Worm (Caenorhabditis elegans) whole organism, midembryonic: Measurements from ENCODE around the gene K09A9.6.

Experiments used
- cog-1 ChIP-seq: sonication (generic microtip); optimal IDR thresholded peaks from 2 replicates; lab custom pipeline; 2016; ENCODE audit warnings: missing genetic modification characterization, missing compliant biosample characterization
- flt-1 ChIP-seq: fragments of 200-800 bp; sonication (Bioruptor generic); IDR thresholded peaks from 2 replicates; pipeline ENCODE4 v1.3.6; 2022; ENCODE audit warnings: missing genetic modification characterization, missing compliant biosample characterization
- klf-2 ChIP-seq: fragments of 200-800 bp; sonication (Bioruptor generic); conservative IDR thresholded peaks from 2 replicates; pipeline ENCODE4 v1.3.6; 2022; ENCODE audit warnings: missing genetic modification reagents, missing genetic modification characterization, missing compliant biosample characterization
- med-1 ChIP-seq: sonication (generic microtip); optimal IDR thresholded peaks from 2 replicates; lab custom pipeline; 2017; ENCODE audit warnings: missing genetic modification characterization, mild to moderate bottlenecking, missing compliant biosample characterization, antibody characterized with exemption, missing genetic modification reagents; ENCODE audit not compliant: insufficient read depth
- ref-1 ChIP-seq: fragments of 200-800 bp; sonication (Bioruptor generic); conservative IDR thresholded peaks from 2 replicates; pipeline ENCODE4 v1.3.6; 2022; ENCODE audit warnings: missing genetic modification reagents, missing genetic modification characterization, missing compliant biosample characterization
- tab-1 ChIP-seq: fragments of 200-800 bp; sonication (Bioruptor generic); IDR thresholded peaks from 2 replicates; pipeline ENCODE4 v1.3.6; 2022; ENCODE audit warnings: missing genetic modification characterization, missing compliant biosample characterization
- ztf-23 ChIP-seq: fragments of 200-800 bp; sonication (Bioruptor generic); IDR thresholded peaks from 2 replicates; pipeline ENCODE4 v1.3.6; 2022; ENCODE audit warnings: missing genetic modification reagents, missing genetic modification characterization, missing compliant biosample characterization
- ztf-29 ChIP-seq: fragments of 200-800 bp; sonication (Bioruptor generic); IDR thresholded peaks from 2 replicates; pipeline ENCODE4 v1.3.6; 2022; ENCODE audit warnings: missing genetic modification reagents, missing genetic modification characterization, missing compliant biosample characterization

DNA sequence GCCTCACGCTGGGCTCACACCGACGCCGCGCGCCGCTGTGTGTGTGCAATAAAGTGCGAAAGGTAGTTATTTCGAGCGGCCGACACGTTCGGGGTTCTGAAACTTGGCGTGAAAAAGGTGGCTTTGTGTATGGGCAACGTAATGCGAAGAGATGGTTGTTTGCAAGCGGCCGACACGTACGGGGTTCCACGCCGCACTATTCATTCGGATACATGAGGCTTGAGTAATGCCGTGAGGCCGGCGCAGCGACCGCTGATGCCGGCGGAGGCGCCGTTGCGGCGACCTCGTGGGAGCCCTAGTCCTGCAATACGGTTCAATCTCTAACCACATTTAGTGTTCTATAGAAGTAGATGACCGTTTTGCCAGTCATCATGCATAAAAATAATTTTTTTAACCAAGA, 17.0 kb downstream of the K09A9.6 start:
- TF ChIP-seq flt-1 (GFP tag; lab: Robert Waterston, UW) (no peak), ztf-29 (no peak), ref-1 (no peak), med-1 (GFP tag; lab: Kevin White, UChicago) (no peak), klf-2 (GFP tag; lab: Robert Waterston, UW) (no peak), cog-1 (tag; lab: Kevin White, UChicago) (no peak), ztf-23 (no peak), tab-1 (GFP tag; lab: Robert Waterston, UW) (no peak)
